Worm (Caenorhabditis elegans) whole organism, mixed stage, embryonic: ENCODE measurements around the gene Y82E9BR.20.

Experiments
- M03D4.4 ChIP-seq: sonication (generic microtip); optimal IDR thresholded peaks from 2 replicates; lab custom pipeline; 2017; ENCODE audit warnings: mild to moderate bottlenecking, missing genetic modification characterization, missing compliant biosample characterization
- bed-3 ChIP-seq: fragments of 200-800 bp; sonication (Bioruptor generic); optimal IDR thresholded peaks from 3 replicates; lab custom pipeline; 2018; ENCODE audit warnings: mild to moderate bottlenecking, missing genetic modification characterization, moderate library complexity, missing compliant biosample characterization
- blmp-1 ChIP-seq: fragments of 150-350 bp; optimal IDR thresholded peaks from 2 replicates; lab custom pipeline; 2014; ENCODE audit warnings: missing biosample characterization, missing genetic modification characterization
- ceh-39 ChIP-seq: fragments of 150-350 bp; optimal IDR thresholded peaks from 2 replicates; lab custom pipeline; 2014; ENCODE audit warnings: missing biosample characterization, missing genetic modification characterization
- ceh-43 ChIP-seq: fragments of 200-800 bp; sonication (Bioruptor generic); optimal IDR thresholded peaks from 2 replicates; lab custom pipeline; 2018; ENCODE audit warnings: mild to moderate bottlenecking, missing genetic modification characterization, moderate library complexity, missing compliant biosample characterization
- ceh-83 ChIP-seq: fragments of 200-800 bp; sonication (Bioruptor generic); optimal IDR thresholded peaks from 2 replicates; lab custom pipeline; 2018; ENCODE audit warnings: mild to moderate bottlenecking, missing genetic modification characterization, missing compliant biosample characterization
- ces-1 ChIP-seq: fragments of 150-350 bp; optimal IDR thresholded peaks from 2 replicates; lab custom pipeline; 2014; ENCODE audit warnings: missing biosample characterization, missing genetic modification reagents, missing genetic modification characterization
- cnd-1 ChIP-seq: fragments of 200-800 bp; sonication (Bioruptor generic); optimal IDR thresholded peaks from 2 replicates; lab custom pipeline; 2018; ENCODE audit warnings: mild to moderate bottlenecking, missing genetic modification characterization, missing compliant biosample characterization
- drap-1 ChIP-seq: fragments of 200-800 bp; sonication (Bioruptor generic); optimal IDR thresholded peaks from 3 replicates; lab custom pipeline; 2018; ENCODE audit warnings: mild to moderate bottlenecking, missing genetic modification characterization, missing compliant biosample characterization
- elt-1 ChIP-seq: sonication (generic microtip); optimal IDR thresholded peaks from 2 replicates; lab custom pipeline; 2017; ENCODE audit warnings: missing genetic modification characterization, mild to moderate bottlenecking, missing compliant biosample characterization, antibody characterized with exemption, moderate library complexity, borderline replicate concordance; ENCODE audit not compliant: insufficient read depth
- elt-3 ChIP-seq: fragments of 150-350 bp; optimal IDR thresholded peaks from 2 replicates; lab custom pipeline; 2014; ENCODE audit warnings: missing biosample characterization, missing genetic modification characterization
- flh-1 ChIP-seq: fragments of 200-800 bp; sonication (Bioruptor generic); optimal IDR thresholded peaks from 2 replicates; lab custom pipeline; 2018; ENCODE audit warnings: mild to moderate bottlenecking, missing genetic modification characterization, moderate library complexity, missing compliant biosample characterization
- ham-2 ChIP-seq: fragments of 200-800 bp; sonication (Bioruptor generic); optimal IDR thresholded peaks from 2 replicates; lab custom pipeline; 2018; ENCODE audit warnings: mild to moderate bottlenecking, missing genetic modification characterization, missing compliant biosample characterization
- hlh-1 ChIP-seq: fragments of 150-350 bp; optimal IDR thresholded peaks from 2 replicates; lab custom pipeline; 2014; ENCODE audit warnings: missing biosample characterization, missing genetic modification reagents, missing genetic modification characterization
- lin-13 ChIP-seq: fragments of 150-350 bp; optimal IDR thresholded peaks from 2 replicates; lab custom pipeline; 2014; ENCODE audit warnings: missing biosample characterization, missing genetic modification characterization
- lin-32 ChIP-seq: fragments of 200-800 bp; sonication (Bioruptor generic); optimal IDR thresholded peaks from 2 replicates; lab custom pipeline; 2018; ENCODE audit warnings: mild to moderate bottlenecking, missing genetic modification characterization, missing compliant biosample characterization
- lsy-2 ChIP-seq: fragments of 150-350 bp; optimal IDR thresholded peaks from 2 replicates; lab custom pipeline; 2014; ENCODE audit warnings: missing biosample characterization, missing genetic modification characterization
- mls-2 ChIP-seq: sonication (generic microtip); optimal IDR thresholded peaks from 2 replicates; lab custom pipeline; 2016; ENCODE audit warnings: mild to moderate bottlenecking, missing genetic modification characterization, moderate library complexity, missing compliant biosample characterization
- nhr-12 ChIP-seq: fragments of 150-350 bp; optimal IDR thresholded peaks from 2 replicates; lab custom pipeline; 2014; ENCODE audit warnings: missing biosample characterization, missing genetic modification characterization
- nhr-2 ChIP-seq: fragments of 150-350 bp; optimal IDR thresholded peaks from 2 replicates; lab custom pipeline; 2014; ENCODE audit warnings: missing biosample characterization, missing genetic modification characterization
- nhr-237 ChIP-seq: fragments of 150-350 bp; optimal IDR thresholded peaks from 2 replicates; lab custom pipeline; 2014; ENCODE audit warnings: missing biosample characterization, missing genetic modification characterization
- nhr-28 ChIP-seq: fragments of 150-350 bp; optimal IDR thresholded peaks from 2 replicates; lab custom pipeline; 2014; ENCODE audit warnings: missing biosample characterization, missing genetic modification characterization
- nhr-76 ChIP-seq: sonication (generic microtip); optimal IDR thresholded peaks from 2 replicates; lab custom pipeline; 2017; ENCODE audit warnings: missing biosample characterization, missing genetic modification characterization
- pha-4 ChIP-seq: fragments of 150-350 bp; optimal IDR thresholded peaks from 2 replicates; lab custom pipeline; 2018; ENCODE audit warnings: missing biosample characterization, missing genetic modification reagents, missing genetic modification characterization
- sem-2 ChIP-seq: fragments of 200-800 bp; sonication (Bioruptor generic); optimal IDR thresholded peaks from 2 replicates; lab custom pipeline; 2018; ENCODE audit warnings: mild to moderate bottlenecking, missing genetic modification characterization, missing compliant biosample characterization
- snpc-4 ChIP-seq: fragments of 150-350 bp; optimal IDR thresholded peaks from 2 replicates; lab custom pipeline; 2014; ENCODE audit warnings: missing biosample characterization, missing genetic modification characterization
- sptf-1 ChIP-seq: sonication (generic microtip); optimal IDR thresholded peaks from 2 replicates; lab custom pipeline; 2017; ENCODE audit warnings: mild to moderate bottlenecking, missing genetic modification characterization, moderate library complexity, missing compliant biosample characterization
- tbx-8 ChIP-seq: fragments of 200-800 bp; sonication (Bioruptor generic); optimal IDR thresholded peaks from 2 replicates; lab custom pipeline; 2018; ENCODE audit warnings: mild to moderate bottlenecking, missing genetic modification characterization, moderate library complexity, missing compliant biosample characterization
- unc-120 ChIP-seq: sonication (generic microtip); optimal IDR thresholded peaks from 2 replicates; lab custom pipeline; 2017; ENCODE audit warnings: missing genetic modification characterization, missing compliant biosample characterization; ENCODE audit not compliant: poor library complexity, severe bottlenecking
- unc-39 ChIP-seq: fragments of 150-350 bp; optimal IDR thresholded peaks from 2 replicates; lab custom pipeline; 2014; ENCODE audit warnings: missing biosample characterization, missing genetic modification characterization
- unc-62 ChIP-seq: fragments of 150-350 bp; optimal IDR thresholded peaks from 2 replicates; lab custom pipeline; 2014; ENCODE audit warnings: missing biosample characterization, missing genetic modification reagents, missing genetic modification characterization
- zip-8 ChIP-seq: fragments of 150-350 bp; optimal IDR thresholded peaks from 2 replicates; lab custom pipeline; 2014; ENCODE audit warnings: missing biosample characterization, missing genetic modification characterization
- ztf-11 ChIP-seq: fragments of 150-350 bp; optimal IDR thresholded peaks from 2 replicates; lab custom pipeline; 2014; ENCODE audit warnings: missing biosample characterization, missing genetic modification characterization

Gene Y82E9BR.20

DNA sequence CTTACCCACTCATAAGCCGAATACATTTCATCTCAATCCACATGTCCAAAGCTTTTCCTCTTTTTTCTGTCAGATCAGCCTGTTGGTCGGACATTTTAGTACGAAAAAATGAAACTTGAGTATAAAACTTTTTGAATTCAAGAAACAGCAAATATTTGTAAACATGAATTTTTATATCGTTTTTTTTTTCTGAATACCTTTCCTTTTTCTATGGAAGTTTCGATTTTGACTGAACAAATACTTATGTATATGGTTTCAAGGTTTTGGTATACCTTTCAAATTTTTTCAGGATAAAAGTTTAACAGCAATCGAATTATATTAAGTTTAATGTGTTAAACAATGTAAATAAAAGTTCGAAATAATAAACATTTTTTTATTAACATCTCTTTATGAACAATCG lies 34.0 kb upstream of the Y82E9BR.20 start, which contains the start of gene fbxa-5:
fbxa-5 (minus strand) TSS at position 101 of the 400 bp plus-strand sequence.
- no peak for TF ChIP-seq snpc-4
- no peak for TF ChIP-seq M03D4.4 (tag; lab: Kevin White, UChicago)
- no peak for TF ChIP-seq zip-8 (tag; lab: Kevin White, UChicago)
- TF ChIP-seq ham-2 (GFP tag; lab: Kevin White, UChicago), result no peak
- no peak for TF ChIP-seq ceh-83
- no peak for TF ChIP-seq elt-3
- TF ChIP-seq pha-4 (tag; lab: Kevin White, UChicago), result no peak
- no peak for TF ChIP-seq unc-62 (GFP tag; lab: Kevin White, UChicago)
- TF ChIP-seq nhr-76 (tag; lab: Kevin White, UChicago), result no peak
- TF ChIP-seq sptf-1 (tag; lab: Kevin White, UChicago), result no peak
- TF ChIP-seq nhr-2, result no peak
- no peak for TF ChIP-seq sem-2 (GFP tag; lab: Kevin White, UChicago)

DNA sequence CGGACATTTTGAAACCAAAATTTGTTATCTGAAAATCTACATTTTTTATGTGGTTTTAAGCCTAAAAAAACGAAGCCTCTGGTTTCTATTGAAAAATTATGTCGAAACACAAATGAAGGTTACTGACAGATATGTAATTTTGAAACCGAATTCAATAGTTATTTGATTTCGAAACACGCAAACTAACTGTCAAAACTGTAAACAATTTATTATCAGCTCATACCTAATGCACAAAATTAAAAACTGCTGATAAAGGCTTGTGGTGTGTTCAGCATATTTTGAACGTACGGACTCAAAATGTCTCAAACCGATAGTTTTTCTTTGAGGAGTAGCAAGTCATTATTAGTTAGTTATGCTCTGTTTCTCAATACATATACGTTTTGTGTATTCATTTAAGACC lies 31.7 kb upstream of the Y82E9BR.20 start, which contains the start of gene fbxa-26:
fbxa-26 (minus strand) TSS at position 35 of the 400 bp plus-strand sequence.
- TF ChIP-seq ceh-39 (tag; lab: Kevin White, UChicago), result no peak
- TF ChIP-seq ceh-43, result no peak
- no peak for TF ChIP-seq blmp-1 (tag; lab: Kevin White, UChicago)
- no peak for TF ChIP-seq nhr-2
- TF ChIP-seq unc-62 (GFP tag; lab: Kevin White, UChicago), result no peak
- no peak for TF ChIP-seq elt-1 (tag; lab: Kevin White, UChicago)
- no peak for TF ChIP-seq nhr-28 (tag; lab: Kevin White, UChicago)
- TF ChIP-seq unc-120, result no peak
- no peak for TF ChIP-seq snpc-4
- TF ChIP-seq pha-4 (tag; lab: Kevin White, UChicago), result no peak
- no peak for TF ChIP-seq ham-2 (GFP tag; lab: Kevin White, UChicago)
- TF ChIP-seq, all 35 proteins: peak for 0

DNA sequence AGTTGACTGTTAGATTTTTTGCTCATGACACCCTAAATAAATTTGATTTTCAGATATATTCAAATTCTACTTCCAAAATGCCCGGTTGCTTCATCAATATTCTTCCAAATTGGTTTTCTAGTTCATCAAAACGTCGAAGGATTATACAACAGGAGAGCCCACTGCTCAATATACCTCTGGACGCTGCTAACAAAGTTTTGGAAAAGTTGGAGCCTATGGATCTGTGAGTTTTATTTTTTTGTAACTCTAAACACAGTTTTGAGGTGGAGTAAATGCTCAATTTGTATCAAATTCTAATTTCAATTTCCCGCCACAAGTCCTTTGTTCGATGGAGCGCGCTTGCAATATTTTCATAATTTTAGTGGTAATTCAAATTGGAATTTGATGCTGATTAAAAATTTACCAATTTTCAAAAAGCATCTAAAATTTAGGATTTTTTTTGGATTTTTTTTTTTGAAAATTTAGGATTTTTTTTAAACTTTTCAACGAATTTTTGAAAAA lies 31.2 kb upstream of the Y82E9BR.20 start, which contains the start of gene fbxa-27:
fbxa-27 (plus strand) TSS at position 51 of the 501 bp plus-strand sequence.
- no peak for TF ChIP-seq nhr-28 (tag; lab: Kevin White, UChicago)
- no peak for TF ChIP-seq ham-2 (GFP tag; lab: Kevin White, UChicago)
- no peak for TF ChIP-seq nhr-237
- no peak for TF ChIP-seq lin-32 (GFP tag; lab: Kevin White, UChicago)
- TF ChIP-seq ces-1, result no peak
- no peak for TF ChIP-seq sptf-1 (tag; lab: Kevin White, UChicago)
- TF ChIP-seq lin-13 (tag; lab: Kevin White, UChicago), result no peak
- TF ChIP-seq elt-1 (tag; lab: Kevin White, UChicago), result no peak
- TF ChIP-seq mls-2 (tag; lab: Kevin White, UChicago), result no peak
- TF ChIP-seq M03D4.4 (tag; lab: Kevin White, UChicago), result no peak
- no peak for TF ChIP-seq ceh-43
- no peak for TF ChIP-seq tbx-8
- TF ChIP-seq hlh-1 (tag; lab: Kevin White, UChicago), result no peak
- no peak for TF ChIP-seq ceh-39 (tag; lab: Kevin White, UChicago)
- TF ChIP-seq, all 35 proteins: peak for 0

DNA sequence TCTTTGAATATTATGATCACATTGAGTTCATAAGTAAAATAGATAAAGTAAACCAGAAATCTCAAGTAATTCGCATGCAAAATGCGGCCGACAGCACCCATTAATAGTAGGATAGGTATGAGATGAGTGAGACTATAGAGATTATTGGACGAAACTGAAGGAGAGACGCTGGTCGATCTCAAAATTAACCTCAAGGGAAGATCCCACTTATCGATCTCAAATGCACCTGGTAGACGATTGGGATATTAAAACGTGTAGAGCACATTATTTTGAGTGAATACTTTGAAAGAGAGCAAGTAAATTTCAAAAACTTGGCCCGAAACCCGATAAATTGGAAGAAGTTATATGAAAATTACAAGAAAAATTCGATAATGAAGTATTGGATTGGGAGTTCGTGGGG lies 28.5 kb upstream of the Y82E9BR.20 start, which contains the start of gene Y82E9BL.6:
Y82E9BL.6 (minus strand) TSS at position 101 of the 400 bp plus-strand sequence.
- TF ChIP-seq ceh-39 (tag; lab: Kevin White, UChicago), result no peak
- TF ChIP-seq ztf-11, result no peak
- no peak for TF ChIP-seq bed-3
- TF ChIP-seq snpc-4, result no peak
- TF ChIP-seq lsy-2 (tag; lab: Kevin White, UChicago), result no peak
- no peak for TF ChIP-seq ceh-83
- no peak for TF ChIP-seq elt-1 (tag; lab: Kevin White, UChicago)
- no peak for TF ChIP-seq unc-120
- no peak for TF ChIP-seq unc-62 (GFP tag; lab: Kevin White, UChicago)
- no peak for TF ChIP-seq blmp-1 (tag; lab: Kevin White, UChicago)
- TF ChIP-seq ceh-43, result no peak
- TF ChIP-seq elt-3, result no peak
- TF ChIP-seq nhr-12 (tag; lab: Kevin White, UChicago), result no peak
- TF ChIP-seq nhr-28 (tag; lab: Kevin White, UChicago), result no peak
- no peak for TF ChIP-seq ham-2 (GFP tag; lab: Kevin White, UChicago)
- TF ChIP-seq tbx-8, result no peak
- TF ChIP-seq pha-4 (tag; lab: Kevin White, UChicago), result no peak

ce11 chrIII:1347003-1347402 lies 27.2 kb upstream of the Y82E9BR.20 start:
- no peak for TF ChIP-seq mls-2 (tag; lab: Kevin White, UChicago)
- no peak for TF ChIP-seq lin-32 (GFP tag; lab: Kevin White, UChicago)
- no peak for TF ChIP-seq zip-8 (tag; lab: Kevin White, UChicago)
- TF ChIP-seq drap-1 (GFP tag; lab: Kevin White, UChicago), result no peak
- no peak for TF ChIP-seq nhr-28 (tag; lab: Kevin White, UChicago)
- TF ChIP-seq ceh-83, result no peak
- TF ChIP-seq elt-1 (tag; lab: Kevin White, UChicago), result no peak
- no peak for TF ChIP-seq nhr-76 (tag; lab: Kevin White, UChicago)
- TF ChIP-seq blmp-1 (tag; lab: Kevin White, UChicago), result no peak
- TF ChIP-seq M03D4.4 (tag; lab: Kevin White, UChicago), result no peak
- no peak for TF ChIP-seq unc-62 (GFP tag; lab: Kevin White, UChicago)
- TF ChIP-seq unc-39, result no peak
- no peak for TF ChIP-seq unc-120
- TF ChIP-seq lin-13 (tag; lab: Kevin White, UChicago), result no peak
- no peak for TF ChIP-seq nhr-12 (tag; lab: Kevin White, UChicago)
- no peak for TF ChIP-seq pha-4 (tag; lab: Kevin White, UChicago)
- TF ChIP-seq hlh-1 (tag; lab: Kevin White, UChicago), result no peak
- TF ChIP-seq flh-1, result no peak
- TF ChIP-seq cnd-1, result no peak
- TF ChIP-seq ceh-43, result no peak
